Worm (Caenorhabditis elegans): Measurements from ENCODE around the gene rol-8.

DNA sequence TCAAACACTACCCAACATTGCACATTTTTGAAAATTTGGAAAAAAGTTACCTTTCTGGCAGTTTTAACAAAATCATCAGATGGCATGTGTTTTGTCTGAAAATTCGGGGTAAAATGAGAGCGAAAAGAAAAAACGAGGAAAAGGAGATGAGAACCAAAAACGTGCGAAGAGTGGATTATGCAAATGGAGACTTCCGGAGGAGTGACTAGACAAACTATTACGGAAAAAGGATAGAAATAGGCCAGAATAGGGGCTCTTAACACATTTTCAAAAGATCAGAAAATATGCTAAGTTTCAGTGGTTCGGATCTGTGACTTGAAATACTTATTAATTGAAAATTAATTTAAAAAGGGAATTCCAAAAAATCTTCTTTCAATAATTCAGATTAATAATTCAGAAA, 44.5 kb upstream of the rol-8 start, which contains the start of gene srab-14:
- no peak for TF ChIP-seq elt-1 (tag; optimal IDR thresholded peaks at IDR 0.05; ENCODE audit: borderline replicate concordance, insufficient read depth)
- TF ChIP-seq lsy-2 (tag; optimal IDR thresholded peaks at IDR 0.05) = no peak
- no peak for TF ChIP-seq ztf-11 (tag; optimal IDR thresholded peaks at IDR 0.05)
- no peak for TF ChIP-seq pha-4 (tag; optimal IDR thresholded peaks at IDR 0.05)
- TF ChIP-seq nhr-12 (tag; optimal IDR thresholded peaks at IDR 0.05) = no peak
- no peak for TF ChIP-seq nhr-28 (tag; optimal IDR thresholded peaks at IDR 0.05)
- no peak for TF ChIP-seq snpc-4 (tag; optimal IDR thresholded peaks at IDR 0.05)
- no peak for TF ChIP-seq ceh-83 (GFP tag; optimal IDR thresholded peaks at IDR 0.05)
- no peak for TF ChIP-seq lin-13 (tag; optimal IDR thresholded peaks at IDR 0.05)
- TF ChIP-seq unc-120 (tag; optimal IDR thresholded peaks at IDR 0.05; ENCODE audit: poor library complexity, severe bottlenecking) = no peak
- TF ChIP-seq unc-62 (GFP tag; optimal IDR thresholded peaks at IDR 0.05) = no peak
